Worm (Caenorhabditis elegans) whole organism, L1 larva: ENCODE results near the gene rmd-1.
A peak's percentile ranks its signal among the peaks of the same experiment; 100 is the strongest.

ENCODE experiments used
- C34B4.2 ChIP-seq: sonication (generic microtip); optimal IDR thresholded peaks from 2 replicates; lab custom pipeline; 2017; ENCODE audit warnings: mild to moderate bottlenecking, missing genetic modification characterization, missing compliant biosample characterization
- F16B12.6 ChIP-seq: fragments of 150-350 bp; optimal IDR thresholded peaks from 2 replicates; lab custom pipeline; 2014; ENCODE audit warnings: missing biosample characterization, missing genetic modification characterization
- Y116A8C.19 ChIP-seq: sonication (generic microtip); optimal IDR thresholded peaks from 2 replicates; lab custom pipeline; 2016; ENCODE audit warnings: missing compliant biosample characterization, missing genetic modification characterization, borderline replicate concordance
- aha-1 ChIP-seq: fragments of 150-350 bp; optimal IDR thresholded peaks from 2 replicates; lab custom pipeline; 2014; ENCODE audit warnings: missing biosample characterization, missing genetic modification characterization
- alr-1 ChIP-seq: fragments of 200-800 bp; sonication (Bioruptor generic); optimal IDR thresholded peaks from 2 replicates; lab custom pipeline; 2018; ENCODE audit warnings: borderline replicate concordance, mild to moderate bottlenecking, missing genetic modification characterization, missing compliant biosample characterization
- ama-1 ChIP-seq: fragments of 150-350 bp; optimal IDR thresholded peaks from 2 replicates; lab custom pipeline; 2014
- blmp-1 ChIP-seq: fragments of 150-350 bp; optimal IDR thresholded peaks from 2 replicates; lab custom pipeline; 2014; ENCODE audit warnings: missing biosample characterization, missing genetic modification characterization
- ceh-90 ChIP-seq: sonication (generic microtip); optimal IDR thresholded peaks from 2 replicates; lab custom pipeline; 2016; ENCODE audit warnings: missing genetic modification characterization, missing compliant biosample characterization
- ces-1 ChIP-seq: fragments of 150-350 bp; optimal IDR thresholded peaks from 2 replicates; lab custom pipeline; 2014; ENCODE audit warnings: missing biosample characterization, missing genetic modification reagents, missing genetic modification characterization
- dsc-1 ChIP-seq: sonication (generic microtip); optimal IDR thresholded peaks from 2 replicates; lab custom pipeline; 2016; ENCODE audit warnings: mild to moderate bottlenecking, missing genetic modification characterization, missing compliant biosample characterization
- efl-1 ChIP-seq, 4 experiments: fragments of 150-350 bp; optimal IDR thresholded peaks in 3 of 4; peaks in 1 of 4; 1 replicate in 1 of 4; 2 replicates in 3 of 4; lab custom pipeline; 2014; ENCODE audit warnings: missing biosample characterization in 2 of 4, missing genetic modification characterization in 2 of 4, missing genetic modification reagents in 2 of 4
- efl-3 ChIP-seq: fragments of 200-800 bp; sonication (Bioruptor generic); optimal IDR thresholded peaks from 2 replicates; lab custom pipeline; 2018; ENCODE audit warnings: mild to moderate bottlenecking, missing genetic modification characterization, missing compliant biosample characterization
- egl-13 ChIP-seq: sonication (generic microtip); optimal IDR thresholded peaks from 2 replicates; lab custom pipeline; 2016; ENCODE audit warnings: missing genotype, missing genetic modification reagents, missing genetic modification characterization, missing compliant biosample characterization
- egl-27 ChIP-seq, 2 experiments: fragments of 150-350 bp in 1 of 2; sonication (generic microtip); optimal IDR thresholded peaks; 3 replicates each; lab custom pipeline; 2017 to 2018; ENCODE audit warnings: missing biosample characterization in 2 of 2, missing genetic modification characterization in 2 of 2, missing genetic modification reagents in 2 of 2
- elt-3 ChIP-seq, 6 experiments: fragments of 150-350 bp in 1 of 6; sonication (generic microtip); optimal IDR thresholded peaks; 2 replicates each; lab custom pipeline; 2017 to 2018; ENCODE audit warnings: missing biosample characterization in 6 of 6, missing genetic modification characterization in 6 of 6, inconsistent platforms in 1 of 6
- ets-5 ChIP-seq: fragments of 200-800 bp; sonication (Bioruptor generic); IDR thresholded peaks from 2 replicates; pipeline ENCODE4 v1.3.6; 2022; ENCODE audit warnings: missing genetic modification characterization, missing compliant biosample characterization
- fkh-10 ChIP-seq: sonication (generic microtip); optimal IDR thresholded peaks from 2 replicates; lab custom pipeline; 2017; ENCODE audit warnings: missing biosample characterization, missing genetic modification reagents, missing genetic modification characterization
- fkh-4 ChIP-seq: sonication (generic microtip); optimal IDR thresholded peaks from 2 replicates; lab custom pipeline; 2016; ENCODE audit warnings: missing compliant biosample characterization, missing genetic modification characterization, borderline replicate concordance
- fos-1 ChIP-seq: fragments of 150-350 bp; optimal IDR thresholded peaks from 2 replicates; lab custom pipeline; 2014; ENCODE audit warnings: missing biosample characterization, missing genetic modification characterization
- hlh-17 ChIP-seq: fragments of 200-800 bp; sonication (Bioruptor generic); optimal IDR thresholded peaks from 2 replicates; lab custom pipeline; 2018; ENCODE audit warnings: missing genetic modification characterization, mild to moderate bottlenecking, missing compliant biosample characterization, moderate library complexity, borderline replicate concordance
- hpl-2 ChIP-seq: fragments of 150-350 bp; optimal IDR thresholded peaks from 2 replicates; lab custom pipeline; 2014; ENCODE audit warnings: missing biosample characterization, missing genetic modification reagents, missing genetic modification characterization
- isw-1 ChIP-seq: fragments of 200-800 bp; sonication (Bioruptor generic); IDR thresholded peaks from 2 replicates; pipeline ENCODE4 v1.3.6; 2022; ENCODE audit warnings: missing genetic modification characterization, missing compliant biosample characterization
- jun-1 ChIP-seq: fragments of 150-350 bp; optimal IDR thresholded peaks from 2 replicates; lab custom pipeline; 2014; ENCODE audit warnings: missing biosample characterization, missing genetic modification reagents, missing genetic modification characterization
- lin-14 ChIP-seq: fragments of 200-800 bp; sonication (Bioruptor generic); optimal IDR thresholded peaks from 2 replicates; lab custom pipeline; 2018; ENCODE audit warnings: mild to moderate bottlenecking, missing genetic modification characterization, moderate library complexity, missing compliant biosample characterization
- lin-15B ChIP-seq: fragments of 150-350 bp; sonication (generic microtip); optimal IDR thresholded peaks from 3 replicates; lab custom pipeline; 2014; ENCODE audit warnings: missing biosample characterization, missing genetic modification characterization
- lin-35 ChIP-seq, 2 experiments: fragments of 150-350 bp; optimal IDR thresholded peaks; 2 replicates each; lab custom pipeline; 2014; ENCODE audit warnings: missing biosample characterization in 2 of 2, missing genetic modification characterization in 2 of 2, missing genetic modification reagents in 2 of 2
- lin-39 ChIP-seq: fragments of 150-350 bp; optimal IDR thresholded peaks from 2 replicates; lab custom pipeline; 2014; ENCODE audit warnings: missing biosample characterization, missing genetic modification reagents, missing genetic modification characterization
- lsy-2 ChIP-seq, 2 experiments: fragments of 150-350 bp; optimal IDR thresholded peaks; 2 replicates each; lab custom pipeline; 2014; ENCODE audit warnings: missing biosample characterization in 2 of 2, missing genetic modification characterization in 2 of 2
- mdl-1 ChIP-seq, 2 experiments: fragments of 150-350 bp; optimal IDR thresholded peaks; 2 replicates each; lab custom pipeline; 2014 to 2017; ENCODE audit warnings: missing biosample characterization in 2 of 2, missing genetic modification characterization in 2 of 2, inconsistent platforms in 1 of 2
- nhr-12 ChIP-seq: sonication (generic microtip); optimal IDR thresholded peaks from 2 replicates; lab custom pipeline; 2017; ENCODE audit warnings: missing biosample characterization, missing genetic modification characterization
- nhr-28 ChIP-seq: fragments of 150-350 bp; optimal IDR thresholded peaks from 2 replicates; lab custom pipeline; 2014; ENCODE audit warnings: missing biosample characterization, missing genetic modification characterization
- nhr-47 ChIP-seq: sonication (generic microtip); optimal IDR thresholded peaks from 2 replicates; lab custom pipeline; 2016; ENCODE audit warnings: mild to moderate bottlenecking, missing genetic modification characterization, moderate library complexity, missing compliant biosample characterization
- nhr-71 ChIP-seq: sonication (generic microtip); optimal IDR thresholded peaks from 2 replicates; lab custom pipeline; 2016; ENCODE audit warnings: mild to moderate bottlenecking, missing genetic modification characterization, moderate library complexity, missing compliant biosample characterization
- nhr-76 ChIP-seq: sonication (generic microtip); optimal IDR thresholded peaks from 2 replicates; lab custom pipeline; 2017; ENCODE audit warnings: missing biosample characterization, missing genetic modification characterization
- nhr-77 ChIP-seq: fragments of 150-350 bp; optimal IDR thresholded peaks from 2 replicates; lab custom pipeline; 2014; ENCODE audit warnings: missing biosample characterization, missing genetic modification characterization
- nhr-84 ChIP-seq: sonication (generic microtip); optimal IDR thresholded peaks from 2 replicates; lab custom pipeline; 2017; ENCODE audit warnings: missing biosample characterization, missing genetic modification characterization
- nhr-85 ChIP-seq: sonication (generic microtip); peaks from one replicate; lab custom pipeline; 2016; ENCODE audit warnings: missing genetic modification characterization, inconsistent platforms, missing compliant biosample characterization
- nhr-90 ChIP-seq: sonication (generic microtip); optimal IDR thresholded peaks from 2 replicates; lab custom pipeline; 2016; ENCODE audit warnings: mild to moderate bottlenecking, missing genetic modification characterization, missing compliant biosample characterization; ENCODE audit not compliant: poor library complexity
- pax-3 ChIP-seq: fragments of 200-800 bp; sonication (Bioruptor generic); optimal IDR thresholded peaks from 2 replicates; lab custom pipeline; 2018; ENCODE audit warnings: mild to moderate bottlenecking, missing genetic modification characterization, moderate library complexity, missing compliant biosample characterization
- rnt-1 ChIP-seq: sonication (generic microtip); optimal IDR thresholded peaks from 2 replicates; lab custom pipeline; 2016; ENCODE audit warnings: mild to moderate bottlenecking, missing genetic modification characterization, moderate library complexity, missing compliant biosample characterization
- snpc-4 ChIP-seq: fragments of 150-350 bp; optimal IDR thresholded peaks from 2 replicates; lab custom pipeline; 2014; ENCODE audit warnings: missing biosample characterization, missing genetic modification characterization
- snu-23 ChIP-seq: sonication (generic microtip); optimal IDR thresholded peaks from 2 replicates; lab custom pipeline; 2016; ENCODE audit warnings: missing genetic modification characterization, missing compliant biosample characterization
- sup-37 ChIP-seq: fragments of 200-800 bp; sonication (Bioruptor generic); optimal IDR thresholded peaks from 2 replicates; lab custom pipeline; 2018; ENCODE audit warnings: mild to moderate bottlenecking, missing genetic modification characterization, missing compliant biosample characterization
- swsn-7 ChIP-seq: sonication (generic microtip); optimal IDR thresholded peaks from 2 replicates; lab custom pipeline; 2016; ENCODE audit warnings: missing genetic modification characterization, missing compliant biosample characterization
- tbx-2 ChIP-seq: sonication (generic microtip); optimal IDR thresholded peaks from 2 replicates; lab custom pipeline; 2016; ENCODE audit warnings: missing genetic modification characterization, missing compliant biosample characterization
- unc-130 ChIP-seq: fragments of 150-350 bp; optimal IDR thresholded peaks from 2 replicates; lab custom pipeline; 2017; ENCODE audit warnings: missing biosample characterization, missing genetic modification characterization, inconsistent platforms
- unc-86 ChIP-seq: sonication (generic microtip); optimal IDR thresholded peaks from 2 replicates; lab custom pipeline; 2016; ENCODE audit warnings: missing genetic modification characterization, missing compliant biosample characterization
- vab-15 ChIP-seq: sonication (generic microtip); optimal IDR thresholded peaks from 2 replicates; lab custom pipeline; 2017; ENCODE audit warnings: missing genotype, mild to moderate bottlenecking, missing genetic modification characterization, missing compliant biosample characterization
- xbp-1 ChIP-seq: sonication (generic microtip); optimal IDR thresholded peaks from 2 replicates; lab custom pipeline; 2016; ENCODE audit warnings: missing genetic modification characterization, missing compliant biosample characterization
- ztf-11 ChIP-seq, 2 experiments: sonication (generic microtip); optimal IDR thresholded peaks; 2 replicates each; lab custom pipeline; 2016 to 2017; ENCODE audit warnings: missing genetic modification characterization in 2 of 2, missing biosample characterization in 1 of 2, missing compliant biosample characterization in 1 of 2

rmd-1 gene

ce11 chrIII:9765465-9765900 lies 6.6 kb downstream of the rmd-1 start (continued):
- peak; percentile 92 to 96 for TF ChIP-seq efl-1 (optimal IDR thresholded peaks at IDR 0.05; lab: Kevin White, UChicago)
- peak; percentile 81 to 99 for TF ChIP-seq efl-1 (GFP tag; optimal IDR thresholded peaks at IDR 0.05 in 1 of 2; lab: Kevin White, UChicago)
- peak; percentile 98 for TF ChIP-seq dsc-1 (tag; lab: Kevin White, UChicago)
- peak; percentile 22 for TF ChIP-seq ceh-90 (tag; lab: Kevin White, UChicago)
- no peak for TF ChIP-seq hlh-17 (GFP tag; lab: Kevin White, UChicago)
- no peak for TF ChIP-seq alr-1
- peak; percentile 84 for TF ChIP-seq snpc-4 (tag; lab: Kevin White, UChicago)
- TF ChIP-seq unc-86 (tag; lab: Kevin White, UChicago): peak; percentile 99
- peak; percentile 70 for TF ChIP-seq fkh-4
- peak; percentile 94 for TF ChIP-seq fkh-10 (GFP tag; lab: Kevin White, UChicago)
- peak; percentile 98 for TF ChIP-seq nhr-90 (tag; lab: Kevin White, UChicago)
- TF ChIP-seq C34B4.2 (tag; lab: Kevin White, UChicago): peak; percentile 43
- TF ChIP-seq blmp-1 (tag; lab: Kevin White, UChicago): no peak
- TF ChIP-seq nhr-84 (tag; lab: Kevin White, UChicago): no peak

DNA sequence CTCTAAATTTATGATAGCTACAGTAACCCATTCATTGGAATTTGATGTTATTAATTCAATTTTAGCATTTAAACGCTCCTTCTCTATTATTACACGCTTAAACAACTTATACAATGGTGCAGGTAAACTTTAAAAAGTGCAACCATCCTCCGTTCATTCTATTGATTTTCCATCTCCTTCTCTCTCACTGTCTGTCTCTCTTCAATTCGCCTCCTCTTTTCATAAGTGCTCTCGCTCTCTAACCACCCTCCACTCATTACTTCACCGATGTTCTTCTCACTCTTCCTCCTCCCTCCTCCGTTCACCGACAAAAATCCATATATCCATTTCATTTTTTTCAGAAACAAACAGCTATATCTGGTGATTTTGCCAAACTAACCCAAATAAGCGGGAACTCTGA lies 7.3 kb downstream of the rmd-1 start, which contains the start of gene cbp-1:
cbp-1 (plus strand) TSS at position 335 of the 400 bp plus-strand sequence.
- TF ChIP-seq snu-23 (GFP tag; lab: Kevin White, UChicago): peak; percentile 68
- TF ChIP-seq ets-5 (GFP tag; lab: Robert Waterston, UW): no peak
- TF ChIP-seq jun-1 (tag; lab: Kevin White, UChicago): peak; percentile 12
- TF ChIP-seq ztf-11 (tag; optimal IDR thresholded peaks at IDR 0.05; lab: Kevin White, UChicago): peak in 1 of 2 experiments; percentile 47
- TF ChIP-seq tbx-2: peak; percentile 32
- TF ChIP-seq xbp-1 (tag; lab: Kevin White, UChicago): peak; percentile 25
- TF ChIP-seq blmp-1 (tag; lab: Kevin White, UChicago): no peak
- peak; percentile 38 for TF ChIP-seq nhr-90 (tag; lab: Kevin White, UChicago)
- TF ChIP-seq dsc-1 (tag; lab: Kevin White, UChicago): peak; percentile 57
- peak; percentile 81 to 85 for TF ChIP-seq lsy-2 (tag; optimal IDR thresholded peaks at IDR 0.05; lab: Kevin White, UChicago)
- TF ChIP-seq nhr-71: peak; percentile 63
- no peak for TF ChIP-seq unc-86 (tag; lab: Kevin White, UChicago)
- TF ChIP-seq fos-1 (tag; lab: Kevin White, UChicago): peak; percentile 8
- no peak for TF ChIP-seq ces-1
- no peak for TF ChIP-seq lin-15B (tag; lab: Kevin White, UChicago)
- no peak for TF ChIP-seq nhr-28 (tag; lab: Kevin White, UChicago)
- peak; percentile 72 for TF ChIP-seq ama-1 (lab: Kevin White, UChicago)
- no peak for TF ChIP-seq Y116A8C.19 (tag; lab: Kevin White, UChicago)
- TF ChIP-seq nhr-12 (tag; lab: Kevin White, UChicago): no peak
- no peak for TF ChIP-seq hpl-2 (GFP tag; lab: Kevin White, UChicago)
- TF ChIP-seq vab-15: no peak
- TF ChIP-seq aha-1 (tag; lab: Kevin White, UChicago): no peak
- no peak for TF ChIP-seq sup-37 (GFP tag; lab: Kevin White, UChicago)
- peak; percentile 64 for TF ChIP-seq swsn-7 (tag; lab: Kevin White, UChicago)
- TF ChIP-seq lin-35 (GFP tag; optimal IDR thresholded peaks at IDR 0.05; lab: Kevin White, UChicago): peak; percentile 14 to 26
- no peak for TF ChIP-seq pax-3
- TF ChIP-seq egl-13 (tag; lab: Kevin White, UChicago): no peak
- TF ChIP-seq mdl-1 (tag; optimal IDR thresholded peaks at IDR 0.05; lab: Kevin White, UChicago): peak in 1 of 2 experiments; percentile 44
- TF ChIP-seq nhr-85 (tag; lab: Kevin White, UChicago): peak; percentile 14
- peak; percentile 13 for TF ChIP-seq lin-39 (tag; lab: Kevin White, UChicago)
- TF ChIP-seq nhr-47 (tag; lab: Kevin White, UChicago): peak; percentile 48
- no peak for TF ChIP-seq egl-27 (tag; optimal IDR thresholded peaks at IDR 0.05; lab: Kevin White, UChicago)
- TF ChIP-seq efl-3 (GFP tag; lab: Kevin White, UChicago): no peak
- peak; percentile 80 for TF ChIP-seq rnt-1 (tag; lab: Kevin White, UChicago)
- TF ChIP-seq unc-130: peak; percentile 51
- no peak for TF ChIP-seq F16B12.6
- peak; percentile 89 for TF ChIP-seq lin-14 (GFP tag; lab: Kevin White, UChicago)
- peak in 1 of 6 experiments; percentile 15 for TF ChIP-seq elt-3 (tag; optimal IDR thresholded peaks at IDR 0.05; lab: Kevin White, UChicago)
- TF ChIP-seq nhr-77 (tag; lab: Kevin White, UChicago): no peak
- no peak for TF ChIP-seq isw-1
- peak; percentile 33 for TF ChIP-seq snpc-4 (tag; lab: Kevin White, UChicago)
- TF ChIP-seq nhr-76 (tag; lab: Kevin White, UChicago): no peak
